Worm (Caenorhabditis elegans): ENCODE measurements around the gene T25D1.2.
A peak's percentile ranks its signal among the peaks of the same experiment; 100 is the strongest.

T25D1.2 gene

DNA sequence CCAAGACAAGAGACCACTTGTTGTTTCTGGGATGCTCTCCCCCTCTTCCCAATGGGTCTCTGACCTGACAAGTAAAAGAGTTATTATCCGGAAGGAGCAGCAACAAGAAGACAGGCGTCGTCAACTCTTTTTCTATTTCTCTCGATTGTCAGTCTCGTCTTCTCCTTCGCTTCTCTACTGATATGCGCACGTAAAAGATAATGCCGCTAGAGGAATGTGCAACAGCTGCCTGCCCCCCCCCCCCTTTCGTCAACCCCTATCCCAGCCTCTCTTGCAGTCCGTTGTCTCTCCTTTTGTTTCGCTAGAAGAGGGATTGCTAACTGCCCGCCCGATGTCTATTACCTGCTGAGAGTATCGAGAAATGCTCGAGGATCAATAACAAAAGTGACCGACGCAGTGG is 10.3 kb downstream of the T25D1.2 start (continued):
- TF ChIP-seq spr-3 (GFP tag; optimal IDR thresholded peaks at IDR 0.05) = no peak
- TF ChIP-seq madf-9 (GFP tag; conservative IDR thresholded peaks at IDR 0.05) = no peak
- TF ChIP-seq daf-16 (GFP tag; optimal IDR thresholded peaks at IDR 0.05) = peak in 1 of 2 experiments; percentile 12
- no peak for TF ChIP-seq daf-16 (tag; optimal IDR thresholded peaks at IDR 0.05)
- no peak for TF ChIP-seq ztf-11 (tag; optimal IDR thresholded peaks at IDR 0.05)
- peak; percentile 33 for TF ChIP-seq hlh-30 (tag; optimal IDR thresholded peaks at IDR 0.05; ENCODE audit: insufficient read depth)
- TF ChIP-seq unc-130 (GFP tag; optimal IDR thresholded peaks at IDR 0.05) = no peak
- no peak for TF ChIP-seq ctbp-1 (GFP tag; IDR thresholded peaks at IDR 0.05)
- no peak for TF ChIP-seq skn-1 (tag; optimal IDR thresholded peaks at IDR 0.05)
- TF ChIP-seq lsy-2 (tag; optimal IDR thresholded peaks at IDR 0.05) = no peak
- TF ChIP-seq dmd-6 (GFP tag; IDR thresholded peaks at IDR 0.05) = no peak
- peak; percentile 27; the same call in 1 of the 2 replicates for TF ChIP-seq set-16 (GFP tag; IDR thresholded peaks at IDR 0.05)
- TF ChIP-seq nhr-11 (tag; optimal IDR thresholded peaks at IDR 0.05) = peak; percentile 29
- no peak for TF ChIP-seq nhr-42 (GFP tag; IDR thresholded peaks at IDR 0.05)
- TF ChIP-seq mdl-1 (tag; optimal IDR thresholded peaks at IDR 0.05) = no peak

DNA sequence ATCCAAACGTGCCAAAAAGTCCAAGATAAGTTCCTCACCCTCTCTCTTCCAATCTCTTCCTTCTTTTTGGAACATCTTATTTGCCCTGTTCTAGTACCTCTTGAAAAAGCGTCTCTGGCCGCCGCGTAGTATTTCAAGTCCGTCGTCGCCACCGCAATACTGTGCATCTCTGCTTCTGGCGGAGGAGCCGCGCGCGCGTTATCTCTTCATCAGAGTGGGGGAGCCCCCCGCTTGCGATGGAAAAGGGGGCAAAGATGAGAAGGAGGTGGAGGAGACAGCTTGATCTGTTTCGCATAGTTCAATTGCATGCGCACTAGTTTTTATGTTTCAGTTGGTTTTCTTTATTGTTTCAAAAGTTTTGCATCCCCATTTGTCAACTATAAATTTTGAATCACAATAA is 12.4 kb downstream of the T25D1.2 start:
- TF ChIP-seq set-16 (GFP tag; IDR thresholded peaks at IDR 0.05) (peak; percentile 72), zfp-3 (GFP tag; conservative IDR thresholded peaks at IDR 0.05) (no peak)

DNA sequence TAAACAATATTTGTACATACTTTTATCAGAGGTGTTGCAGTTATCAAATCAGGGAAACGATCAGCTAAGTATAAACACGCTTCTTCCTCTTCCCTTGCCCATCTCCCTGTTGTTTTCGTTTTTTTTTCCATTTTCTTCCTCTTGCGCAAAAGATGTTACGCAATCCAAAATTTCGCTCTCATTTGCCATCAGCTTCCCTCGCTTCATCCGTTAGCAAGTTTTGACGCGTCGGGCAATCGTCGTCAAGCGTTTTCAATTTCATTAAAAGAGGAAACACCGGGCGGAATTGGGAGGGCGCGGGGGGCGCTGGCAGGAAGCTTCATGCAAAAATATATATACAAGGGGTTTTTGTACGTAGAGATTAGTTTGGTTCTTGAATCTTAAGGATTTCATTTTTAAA is 14.6 kb downstream of the T25D1.2 start:
- peak; percentile 40 for TF ChIP-seq hlh-11 (tag; optimal IDR thresholded peaks at IDR 0.05)
- TF ChIP-seq saeg-2 (GFP tag; IDR thresholded peaks at IDR 0.05) = no peak
- TF ChIP-seq vab-7 (GFP tag; IDR thresholded peaks at IDR 0.05) = no peak
- no peak for TF ChIP-seq hlh-30 (tag; optimal IDR thresholded peaks at IDR 0.05; ENCODE audit: insufficient read depth)
- TF ChIP-seq daf-8 (GFP tag; IDR thresholded peaks at IDR 0.05) = no peak
- no peak for TF ChIP-seq F26F4.8 (GFP tag; conservative IDR thresholded peaks at IDR 0.05)
- TF ChIP-seq mxl-3 (GFP tag; optimal IDR thresholded peaks at IDR 0.05) = peak; percentile 55
- peak; percentile 29 for TF ChIP-seq nhr-48 (tag; optimal IDR thresholded peaks at IDR 0.05)
- TF ChIP-seq egl-43 (GFP tag; IDR thresholded peaks at IDR 0.05) = 0 out of 2 replicates have a peak, but pooled peaks have one; percentile 15

DNA sequence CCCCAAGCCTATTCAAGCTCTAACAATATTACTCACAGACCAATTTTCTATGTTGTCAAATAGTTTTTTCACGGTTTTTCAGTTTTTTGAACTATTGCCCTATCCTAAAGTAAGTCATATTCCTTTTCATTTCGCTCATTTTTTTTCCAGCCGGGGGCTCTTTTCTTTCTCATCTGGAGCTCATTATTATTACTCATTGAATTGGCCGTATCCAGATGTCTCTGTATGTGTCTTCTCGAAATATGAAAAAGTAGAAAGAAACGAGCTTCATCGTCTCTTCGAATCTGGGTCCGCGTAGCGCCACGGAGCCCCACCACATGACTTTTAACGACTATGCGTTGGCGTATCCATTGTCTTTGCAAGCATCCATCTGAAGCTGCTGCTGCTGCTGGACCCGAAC is 15.1 kb downstream of the T25D1.2 start:
- TF ChIP-seq ctbp-1 (GFP tag; IDR thresholded peaks at IDR 0.05) (no peak), hlh-11 (tag; optimal IDR thresholded peaks at IDR 0.05) (no peak), lin-39 (tag; optimal IDR thresholded peaks at IDR 0.05) (no peak), nhr-6 (tag; optimal IDR thresholded peaks at IDR 0.05) (no peak), daf-16 (GFP tag; optimal IDR thresholded peaks at IDR 0.05) (no peak), daf-16 (tag; optimal IDR thresholded peaks at IDR 0.05) (no peak), nhr-28 (tag; optimal IDR thresholded peaks at IDR 0.05) (no peak)

DNA sequence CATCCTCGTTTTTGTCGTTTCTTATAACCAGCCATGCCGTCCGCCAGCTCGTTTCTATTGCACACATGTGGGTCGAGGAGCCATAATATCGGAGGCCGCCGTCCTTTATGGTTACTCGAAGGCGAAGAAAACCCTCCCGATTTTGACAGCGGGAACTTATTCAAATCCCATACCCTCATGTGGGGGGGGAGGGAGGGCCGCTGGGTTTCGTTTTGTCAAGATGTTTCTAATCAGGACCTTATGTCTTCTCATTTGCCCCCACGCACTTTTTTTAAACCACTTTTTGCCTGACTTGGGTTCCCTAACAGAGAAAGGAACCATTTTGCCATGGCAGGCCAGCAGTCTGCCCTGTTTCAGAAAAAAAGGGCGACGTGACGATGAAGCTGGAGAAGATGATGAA is 17.1 kb downstream of the T25D1.2 start:
- TF ChIP-seq hmg-1.1 (GFP tag; IDR thresholded peaks at IDR 0.05) = no peak
- TF ChIP-seq daf-12 (tag; optimal IDR thresholded peaks at IDR 0.05) = no peak
- TF ChIP-seq nhr-102 (tag; optimal IDR thresholded peaks at IDR 0.05) = no peak
- TF ChIP-seq lsy-2 (tag; optimal IDR thresholded peaks at IDR 0.05) = no peak
- TF ChIP-seq snpc-4 (tag; optimal IDR thresholded peaks at IDR 0.05) = no peak
- TF ChIP-seq lin-13 (GFP tag; optimal IDR thresholded peaks at IDR 0.05) = no peak
- no peak for TF ChIP-seq fos-1 (tag; optimal IDR thresholded peaks at IDR 0.05)
- TF ChIP-seq lim-7 (GFP tag; IDR thresholded peaks at IDR 0.05) = no peak
- TF ChIP-seq zfp-2 (tag; optimal IDR thresholded peaks at IDR 0.05) = no peak
- TF ChIP-seq nhr-41 (GFP tag; IDR thresholded peaks at IDR 0.05) = no peak
- TF ChIP-seq F37D6.2 (tag; optimal IDR thresholded peaks at IDR 0.05) = no peak
- no peak for TF ChIP-seq zfp-3 (GFP tag; conservative IDR thresholded peaks at IDR 0.05)
- no peak for TF ChIP-seq ztf-11 (tag; optimal IDR thresholded peaks at IDR 0.05)
